Fruit fly (Drosophila melanogaster): ENCODE data around the gene pon.

DNA sequence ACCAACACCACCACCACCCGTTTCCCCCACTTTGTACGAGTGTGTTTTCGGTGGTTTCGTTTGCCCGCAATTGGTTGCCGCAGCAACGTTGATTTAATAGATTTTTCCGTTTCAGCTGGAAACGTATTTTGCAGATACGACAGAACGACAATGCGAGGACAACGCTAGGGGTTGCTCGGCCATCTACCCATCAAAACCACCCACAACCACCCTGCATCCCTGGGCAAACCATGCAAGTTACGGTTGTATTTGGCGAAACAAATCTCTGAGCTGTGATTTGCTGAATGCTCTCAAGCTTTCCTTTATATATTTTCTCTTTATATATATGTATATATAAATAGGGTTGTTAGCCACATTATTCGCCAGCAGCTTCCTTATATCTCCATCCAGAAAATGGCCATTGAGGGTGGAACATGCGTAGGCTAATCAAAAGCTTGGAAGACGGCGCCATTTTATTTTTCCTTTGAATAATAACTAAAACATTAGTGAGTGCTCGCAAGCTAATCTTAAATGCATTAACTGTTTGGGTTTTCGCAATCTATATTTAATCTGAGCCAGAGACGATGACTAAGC is 36.1 kb upstream of the pon start:
- TF ChIP-seq CG32121 (GFP tag; IDR thresholded peaks at IDR 0.05): no peak
- TF ChIP-seq Pif1B (GFP tag; optimal IDR thresholded peaks at IDR 0.05): no peak

All from whole organism, pupa.